Worm (Caenorhabditis elegans) whole organism, early embryonic: ENCODE results near the gene F07F6.2.

Experiments used
- B0310.2 ChIP-seq: sonication (generic microtip); optimal IDR thresholded peaks from 2 replicates; lab custom pipeline; 2016; ENCODE audit warnings: mild to moderate bottlenecking, missing genetic modification characterization, missing compliant biosample characterization
- F13C5.2 ChIP-seq: sonication (generic microtip); optimal IDR thresholded peaks from 2 replicates; lab custom pipeline; 2017; ENCODE audit warnings: mild to moderate bottlenecking, missing genetic modification characterization, inconsistent platforms, missing compliant biosample characterization
- aly-1 ChIP-seq: sonication (generic microtip); optimal IDR thresholded peaks from 2 replicates; lab custom pipeline; 2016; ENCODE audit warnings: missing genetic modification characterization, missing compliant biosample characterization
- ama-1 ChIP-seq: fragments of 150-350 bp; optimal IDR thresholded peaks from 2 replicates; lab custom pipeline; 2014
- ceh-13 ChIP-seq: fragments of 200-800 bp; sonication (Bioruptor generic); optimal IDR thresholded peaks from 2 replicates; lab custom pipeline; 2018; ENCODE audit warnings: mild to moderate bottlenecking, missing genetic modification characterization, missing compliant biosample characterization
- ceh-36 ChIP-seq: sonication (generic microtip); optimal IDR thresholded peaks from 2 replicates; lab custom pipeline; 2016; ENCODE audit warnings: missing genetic modification characterization, inconsistent platforms, missing compliant biosample characterization
- ets-7 ChIP-seq: sonication (generic microtip); optimal IDR thresholded peaks from 2 replicates; lab custom pipeline; 2016; ENCODE audit warnings: missing genotype, missing genetic modification characterization, missing compliant biosample characterization
- flt-1 ChIP-seq: fragments of 200-800 bp; sonication (Bioruptor generic); IDR thresholded peaks from 2 replicates; pipeline ENCODE4 v1.3.6; 2022; ENCODE audit warnings: missing genetic modification characterization, missing compliant biosample characterization
- hmbx-1 ChIP-seq: sonication (generic microtip); optimal IDR thresholded peaks from 2 replicates; lab custom pipeline; 2016; ENCODE audit warnings: mild to moderate bottlenecking, missing genetic modification characterization, missing compliant biosample characterization
- hmg-4 ChIP-seq: fragments of 200-800 bp; sonication (Bioruptor generic); optimal IDR thresholded peaks from 2 replicates; lab custom pipeline; 2018; ENCODE audit warnings: mild to moderate bottlenecking, missing genetic modification characterization, missing compliant biosample characterization
- hnd-1 ChIP-seq: sonication (generic microtip); optimal IDR thresholded peaks from 2 replicates; lab custom pipeline; 2016; ENCODE audit warnings: missing genetic modification characterization, missing compliant biosample characterization
- pes-1 ChIP-seq: fragments of 200-800 bp; sonication (Bioruptor generic); IDR thresholded peaks from 2 replicates; pipeline ENCODE4 v1.3.6; 2022; ENCODE audit warnings: missing genetic modification reagents, missing genetic modification characterization, missing compliant biosample characterization
- scrt-1 ChIP-seq: fragments of 200-800 bp; sonication (Bioruptor generic); IDR thresholded peaks from 2 replicates; pipeline ENCODE4 v1.3.6; 2022; ENCODE audit warnings: missing genetic modification characterization, missing compliant biosample characterization
- sea-1 ChIP-seq: fragments of 200-800 bp; sonication (Bioruptor generic); conservative IDR thresholded peaks from 2 replicates; pipeline ENCODE4 v1.3.6; 2022; ENCODE audit warnings: missing genetic modification characterization, missing compliant biosample characterization
- tbx-11 ChIP-seq: fragments of 200-800 bp; sonication (Bioruptor generic); IDR thresholded peaks from 2 replicates; pipeline ENCODE4 v1.3.6; 2022; ENCODE audit warnings: missing genetic modification characterization, missing compliant biosample characterization
- tbx-37 ChIP-seq: fragments of 200-800 bp; sonication (Bioruptor generic); conservative IDR thresholded peaks from 2 replicates; pipeline ENCODE4 v1.3.6; 2022; ENCODE audit warnings: missing genetic modification reagents, missing genetic modification characterization, missing compliant biosample characterization
- tra-4 ChIP-seq: sonication (generic microtip); optimal IDR thresholded peaks from 2 replicates; lab custom pipeline; 2017; ENCODE audit warnings: missing genetic modification characterization, missing compliant biosample characterization

The F07F6.2 gene

ce11 chrII:5414040-5414439 lies 16.0 kb upstream of the F07F6.2 start, which contains the start of the genes EEED8.14 and EEED8.3:
Gene EEED8.14 (minus strand): TSS chrII:5414052.
Gene EEED8.3 (plus strand): TSS chrII:5414276.
- TF ChIP-seq ets-7 (tag; lab: Kevin White, UChicago) (no peak), hmg-4 (GFP tag; lab: Kevin White, UChicago) (no peak), scrt-1 (GFP tag; lab: Robert Waterston, UW) (no peak), B0310.2 (no peak), tbx-37 (no peak), tra-4 (no peak), ceh-13 (GFP tag; lab: Kevin White, UChicago) (no peak), flt-1 (no peak), tbx-11 (GFP tag; lab: Robert Waterston, UW) (no peak), hmbx-1 (tag; lab: Kevin White, UChicago) (no peak), hnd-1 (tag; lab: Kevin White, UChicago) (no peak), pes-1 (GFP tag; lab: Robert Waterston, UW) (no peak), aly-1 (no peak), sea-1 (no peak), F13C5.2 (no peak), ceh-36 (tag; lab: Kevin White, UChicago) (no peak), ama-1 (no peak)

ce11 chrII:5416204-5416764 lies 13.7 kb upstream of the F07F6.2 start, which contains the start of gene EEED8.2:
Gene EEED8.2 (plus strand): TSS chrII:5416714.
- TF ChIP-seq ceh-36 (tag; lab: Kevin White, UChicago) (no peak), ama-1 (no peak), F13C5.2 (no peak), tbx-37 (no peak), hnd-1 (tag; lab: Kevin White, UChicago) (no peak), ceh-13 (GFP tag; lab: Kevin White, UChicago) (no peak), hmbx-1 (tag; lab: Kevin White, UChicago) (no peak), B0310.2 (no peak), ets-7 (tag; lab: Kevin White, UChicago) (no peak), tra-4 (no peak), tbx-11 (GFP tag; lab: Robert Waterston, UW) (no peak), pes-1 (GFP tag; lab: Robert Waterston, UW) (no peak), scrt-1 (GFP tag; lab: Robert Waterston, UW) (no peak), aly-1 (no peak), hmg-4 (GFP tag; lab: Kevin White, UChicago) (no peak), sea-1 (no peak)

- TF ChIP-seq hmbx-1 (tag; lab: Kevin White, UChicago) (no peak), flt-1 (no peak), tra-4 (no peak), ceh-36 (tag; lab: Kevin White, UChicago) (no peak), B0310.2 (no peak), ceh-13 (GFP tag; lab: Kevin White, UChicago) (no peak), aly-1 (no peak), F13C5.2 (no peak), scrt-1 (GFP tag; lab: Robert Waterston, UW) (no peak), sea-1 (no peak), ets-7 (tag; lab: Kevin White, UChicago) (no peak), ama-1 (no peak), hmg-4 (GFP tag; lab: Kevin White, UChicago) (no peak), tbx-11 (GFP tag; lab: Robert Waterston, UW) (no peak), pes-1 (GFP tag; lab: Robert Waterston, UW) (no peak), hnd-1 (tag; lab: Kevin White, UChicago) (no peak), tbx-37 (no peak)
These were observed 12.1 kb upstream of the F07F6.2 start for ce11 chrII:5417905-5418304.

- TF ChIP-seq hnd-1 (tag; lab: Kevin White, UChicago) (no peak), sea-1 (0 out of 2 replicates have a peak, but pooled peaks have one; percentile 10), flt-1 (peak; percentile 3; the same call in 1 of the 2 replicates)
These were observed 11.7 kb upstream of the F07F6.2 start for ce11 chrII:5418317-5418716.

- TF ChIP-seq ets-7 (tag; lab: Kevin White, UChicago) (no peak), hnd-1 (tag; lab: Kevin White, UChicago) (no peak), hmg-4 (GFP tag; lab: Kevin White, UChicago) (no peak), ama-1 (no peak), tra-4 (no peak), aly-1 (no peak), scrt-1 (GFP tag; lab: Robert Waterston, UW) (no peak), ceh-36 (tag; lab: Kevin White, UChicago) (no peak), sea-1 (no peak), hmbx-1 (tag; lab: Kevin White, UChicago) (no peak), pes-1 (GFP tag; lab: Robert Waterston, UW) (no peak), F13C5.2 (no peak), B0310.2 (no peak), ceh-13 (GFP tag; lab: Kevin White, UChicago) (no peak)
These were observed 11.1 kb upstream of the F07F6.2 start, which contains the start of gene EEED8.15 for ce11 chrII:5418929-5419328. Gene EEED8.15 (plus strand): TSS chrII:5419229.

ce11 chrII:5420947-5421614 lies 8.9 kb upstream of the F07F6.2 start, which contains the start of gene tofu-6:
Gene tofu-6 (plus strand): TSS chrII:5421248.
- no peak for TF ChIP-seq tbx-37
- TF ChIP-seq B0310.2 = no peak
- peak; percentile 92 for TF ChIP-seq ama-1
- no peak for TF ChIP-seq sea-1
- TF ChIP-seq hnd-1 (tag; lab: Kevin White, UChicago) = no peak
- no peak for TF ChIP-seq flt-1
- no peak for TF ChIP-seq F13C5.2
- TF ChIP-seq ceh-36 (tag; lab: Kevin White, UChicago) = no peak
- TF ChIP-seq aly-1 = peak; percentile 19
- TF ChIP-seq hmbx-1 (tag; lab: Kevin White, UChicago) = no peak
- TF ChIP-seq scrt-1 (GFP tag; lab: Robert Waterston, UW) = no peak
- TF ChIP-seq tbx-11 (GFP tag; lab: Robert Waterston, UW) = no peak
- no peak for TF ChIP-seq hmg-4 (GFP tag; lab: Kevin White, UChicago)
- TF ChIP-seq pes-1 (GFP tag; lab: Robert Waterston, UW) = no peak

- TF ChIP-seq flt-1 = no peak
- TF ChIP-seq tra-4 = no peak
- no peak for TF ChIP-seq B0310.2
- no peak for TF ChIP-seq F13C5.2
- TF ChIP-seq scrt-1 (GFP tag; lab: Robert Waterston, UW) = no peak
- no peak for TF ChIP-seq sea-1
- TF ChIP-seq ceh-13 (GFP tag; lab: Kevin White, UChicago) = no peak
- TF ChIP-seq tbx-11 (GFP tag; lab: Robert Waterston, UW) = no peak
- no peak for TF ChIP-seq tbx-37
- no peak for TF ChIP-seq aly-1
- no peak for TF ChIP-seq hmg-4 (GFP tag; lab: Kevin White, UChicago)
- no peak for TF ChIP-seq pes-1 (GFP tag; lab: Robert Waterston, UW)
- no peak for TF ChIP-seq hnd-1 (tag; lab: Kevin White, UChicago)
- TF ChIP-seq hmbx-1 (tag; lab: Kevin White, UChicago) = no peak
- no peak for TF ChIP-seq ceh-36 (tag; lab: Kevin White, UChicago)
- no peak for TF ChIP-seq ets-7 (tag; lab: Kevin White, UChicago)
- no peak for TF ChIP-seq ama-1
These were observed 6.2 kb upstream of the F07F6.2 start, which contains the start of gene F07F6.7 for ce11 chrII:5423832-5424231. Gene F07F6.7 (minus strand): TSS chrII:5423858.
